Worm (Caenorhabditis elegans) whole organism, midembryonic: Measurements from ENCODE around the gene F16B4.4.

Experiments used
- T22C8.4 ChIP-seq: fragments of 200-800 bp; sonication (Bioruptor generic); IDR thresholded peaks from 2 replicates; pipeline ENCODE4 v1.3.6; 2022; ENCODE audit warnings: missing genetic modification characterization, missing compliant biosample characterization
- cog-1 ChIP-seq: sonication (generic microtip); optimal IDR thresholded peaks from 2 replicates; lab custom pipeline; 2016; ENCODE audit warnings: missing genetic modification characterization, missing compliant biosample characterization
- flt-1 ChIP-seq: fragments of 200-800 bp; sonication (Bioruptor generic); IDR thresholded peaks from 2 replicates; pipeline ENCODE4 v1.3.6; 2022; ENCODE audit warnings: missing genetic modification characterization, missing compliant biosample characterization
- klf-2 ChIP-seq: fragments of 200-800 bp; sonication (Bioruptor generic); conservative IDR thresholded peaks from 2 replicates; pipeline ENCODE4 v1.3.6; 2022; ENCODE audit warnings: missing genetic modification reagents, missing genetic modification characterization, missing compliant biosample characterization
- med-1 ChIP-seq: sonication (generic microtip); optimal IDR thresholded peaks from 2 replicates; lab custom pipeline; 2017; ENCODE audit warnings: missing genetic modification characterization, mild to moderate bottlenecking, missing compliant biosample characterization, antibody characterized with exemption, missing genetic modification reagents; ENCODE audit not compliant: insufficient read depth
- ref-1 ChIP-seq: fragments of 200-800 bp; sonication (Bioruptor generic); conservative IDR thresholded peaks from 2 replicates; pipeline ENCODE4 v1.3.6; 2022; ENCODE audit warnings: missing genetic modification reagents, missing genetic modification characterization, missing compliant biosample characterization
- tab-1 ChIP-seq: fragments of 200-800 bp; sonication (Bioruptor generic); IDR thresholded peaks from 2 replicates; pipeline ENCODE4 v1.3.6; 2022; ENCODE audit warnings: missing genetic modification characterization, missing compliant biosample characterization
- ztf-23 ChIP-seq: fragments of 200-800 bp; sonication (Bioruptor generic); IDR thresholded peaks from 2 replicates; pipeline ENCODE4 v1.3.6; 2022; ENCODE audit warnings: missing genetic modification reagents, missing genetic modification characterization, missing compliant biosample characterization
- ztf-29 ChIP-seq: fragments of 200-800 bp; sonication (Bioruptor generic); IDR thresholded peaks from 2 replicates; pipeline ENCODE4 v1.3.6; 2022; ENCODE audit warnings: missing genetic modification reagents, missing genetic modification characterization, missing compliant biosample characterization

Gene F16B4.4

ce11 chrV:1621494-1621893, 27.7 kb downstream of the F16B4.4 start, which contains the start of gene nhr-117:
Gene nhr-117 (minus strand): TSS chrV:1621520.
- no peak for TF ChIP-seq med-1 (GFP tag; lab: Kevin White, UChicago)
- no peak for TF ChIP-seq ztf-29 (GFP tag; lab: Robert Waterston, UW)
- TF ChIP-seq T22C8.4 (GFP tag; lab: Robert Waterston, UW) = no peak
- no peak for TF ChIP-seq ztf-23
- TF ChIP-seq ref-1 (GFP tag; lab: Robert Waterston, UW) = no peak
- TF ChIP-seq cog-1 (tag; lab: Kevin White, UChicago) = no peak
- TF ChIP-seq tab-1 (GFP tag; lab: Robert Waterston, UW) = no peak
- TF ChIP-seq flt-1 (GFP tag; lab: Robert Waterston, UW) = no peak
- no peak for TF ChIP-seq klf-2 (GFP tag; lab: Robert Waterston, UW)

- no peak for TF ChIP-seq klf-2 (GFP tag; lab: Robert Waterston, UW)
- TF ChIP-seq ztf-29 (GFP tag; lab: Robert Waterston, UW) = no peak
Measured at ce11 chrV:1623429-1623828, 29.6 kb downstream of the F16B4.4 start.

- TF ChIP-seq klf-2 (GFP tag; lab: Robert Waterston, UW) (no peak), T22C8.4 (GFP tag; lab: Robert Waterston, UW) (no peak), ztf-29 (GFP tag; lab: Robert Waterston, UW) (no peak), cog-1 (tag; lab: Kevin White, UChicago) (no peak), tab-1 (GFP tag; lab: Robert Waterston, UW) (no peak), ref-1 (GFP tag; lab: Robert Waterston, UW) (no peak), med-1 (GFP tag; lab: Kevin White, UChicago) (no peak), flt-1 (GFP tag; lab: Robert Waterston, UW) (no peak), ztf-23 (no peak)
Measured at ce11 chrV:1624340-1624739, 30.5 kb downstream of the F16B4.4 start, which contains the start of gene nhr-110. Gene nhr-110 (minus strand): TSS chrV:1624440.

ce11 chrV:1626720-1627119, 32.9 kb downstream of the F16B4.4 start, which contains the start of gene nhr-237:
Gene nhr-237 (minus strand): TSS chrV:1626820.
- TF ChIP-seq ztf-23 (no peak), ztf-29 (GFP tag; lab: Robert Waterston, UW) (no peak), flt-1 (GFP tag; lab: Robert Waterston, UW) (no peak), ref-1 (GFP tag; lab: Robert Waterston, UW) (no peak), cog-1 (tag; lab: Kevin White, UChicago) (no peak), klf-2 (GFP tag; lab: Robert Waterston, UW) (no peak)

- no peak for TF ChIP-seq klf-2 (GFP tag; lab: Robert Waterston, UW)
- TF ChIP-seq flt-1 (GFP tag; lab: Robert Waterston, UW) = no peak
- no peak for TF ChIP-seq med-1 (GFP tag; lab: Kevin White, UChicago)
- TF ChIP-seq T22C8.4 (GFP tag; lab: Robert Waterston, UW) = no peak
Measured at ce11 chrV:1627269-1627668, 33.5 kb downstream of the F16B4.4 start.

ce11 chrV:1629329-1629728, 35.5 kb downstream of the F16B4.4 start, which contains the start of gene nhr-238:
Gene nhr-238 (minus strand): TSS chrV:1629432.
- TF ChIP-seq ztf-29 (GFP tag; lab: Robert Waterston, UW) = no peak
- no peak for TF ChIP-seq klf-2 (GFP tag; lab: Robert Waterston, UW)
- TF ChIP-seq med-1 (GFP tag; lab: Kevin White, UChicago) = no peak
- TF ChIP-seq tab-1 (GFP tag; lab: Robert Waterston, UW) = no peak
- TF ChIP-seq flt-1 (GFP tag; lab: Robert Waterston, UW) = no peak

- no peak for TF ChIP-seq tab-1 (GFP tag; lab: Robert Waterston, UW)
- TF ChIP-seq ztf-23 = no peak
- TF ChIP-seq med-1 (GFP tag; lab: Kevin White, UChicago) = no peak
- no peak for TF ChIP-seq cog-1 (tag; lab: Kevin White, UChicago)
- TF ChIP-seq ztf-29 (GFP tag; lab: Robert Waterston, UW) = no peak
- TF ChIP-seq flt-1 (GFP tag; lab: Robert Waterston, UW) = no peak
- no peak for TF ChIP-seq klf-2 (GFP tag; lab: Robert Waterston, UW)
- TF ChIP-seq T22C8.4 (GFP tag; lab: Robert Waterston, UW) = no peak
- TF ChIP-seq ref-1 (GFP tag; lab: Robert Waterston, UW) = no peak
Measured at ce11 chrV:1631148-1631547, 37.3 kb downstream of the F16B4.4 start, which contains the start of gene Y46H3D.8. Gene Y46H3D.8 (minus strand): TSS chrV:1631248.

ce11 chrV:1631717-1632116, 37.9 kb downstream of the F16B4.4 start, which contains the start of gene irld-17:
Gene irld-17 (plus strand): TSS chrV:1632017.
- TF ChIP-seq T22C8.4 (GFP tag; lab: Robert Waterston, UW) (no peak), flt-1 (GFP tag; lab: Robert Waterston, UW) (no peak), ztf-23 (no peak), tab-1 (GFP tag; lab: Robert Waterston, UW) (no peak), klf-2 (GFP tag; lab: Robert Waterston, UW) (no peak), med-1 (GFP tag; lab: Kevin White, UChicago) (no peak), ztf-29 (GFP tag; lab: Robert Waterston, UW) (no peak), cog-1 (tag; lab: Kevin White, UChicago) (no peak), ref-1 (GFP tag; lab: Robert Waterston, UW) (no peak)

ce11 chrV:1635859-1636258, 42.0 kb downstream of the F16B4.4 start, which contains the start of gene str-222:
Gene str-222 (plus strand): TSS chrV:1636159.
- TF ChIP-seq ref-1 (GFP tag; lab: Robert Waterston, UW) = no peak
- TF ChIP-seq tab-1 (GFP tag; lab: Robert Waterston, UW) = no peak
- no peak for TF ChIP-seq ztf-23
- no peak for TF ChIP-seq med-1 (GFP tag; lab: Kevin White, UChicago)
- TF ChIP-seq klf-2 (GFP tag; lab: Robert Waterston, UW) = no peak
- no peak for TF ChIP-seq ztf-29 (GFP tag; lab: Robert Waterston, UW)
- no peak for TF ChIP-seq T22C8.4 (GFP tag; lab: Robert Waterston, UW)
- TF ChIP-seq flt-1 (GFP tag; lab: Robert Waterston, UW) = no peak
- no peak for TF ChIP-seq cog-1 (tag; lab: Kevin White, UChicago)
